Worm (Caenorhabditis elegans) whole organism, L3 larva: Measurements from ENCODE around the gene R06B9.5.

Source experiments
- R02D3.7 ChIP-seq: fragments of 150-350 bp; optimal IDR thresholded peaks from 2 replicates; lab custom pipeline; 2014; ENCODE audit warnings: missing biosample characterization, missing genetic modification characterization
- ZK546.5 ChIP-seq: sonication (generic microtip); optimal IDR thresholded peaks from 2 replicates; lab custom pipeline; 2017; ENCODE audit warnings: missing biosample characterization, missing genetic modification characterization
- aly-2 ChIP-seq: fragments of 150-350 bp; optimal IDR thresholded peaks from 2 replicates; lab custom pipeline; 2014; ENCODE audit warnings: missing biosample characterization, missing genetic modification characterization
- ama-1 ChIP-seq: fragments of 150-350 bp; optimal IDR thresholded peaks from 2 replicates; lab custom pipeline; 2018
- ceh-16 ChIP-seq: sonication (generic microtip); optimal IDR thresholded peaks from 2 replicates; lab custom pipeline; 2017; ENCODE audit warnings: missing biosample characterization, missing genetic modification characterization
- ceh-9 ChIP-seq: sonication (generic microtip); optimal IDR thresholded peaks from 2 replicates; lab custom pipeline; 2018; ENCODE audit warnings: missing biosample characterization, missing genetic modification characterization
- elt-2 ChIP-seq: sonication (generic microtip); optimal IDR thresholded peaks from 2 replicates; lab custom pipeline; 2016; ENCODE audit warnings: missing genetic modification reagents, mild to moderate bottlenecking, missing genetic modification characterization, missing compliant biosample characterization
- elt-3 ChIP-seq, 3 experiments: fragments of 150-350 bp in 1 of 3; sonication (generic microtip) in 2 of 3; optimal IDR thresholded peaks; 2 replicates in 2 of 3; 4 replicates in 1 of 3; lab custom pipeline; 2014 to 2017; ENCODE audit warnings: missing biosample characterization in 3 of 3, missing genetic modification characterization in 3 of 3
- fkh-10 ChIP-seq: sonication (generic microtip); optimal IDR thresholded peaks from 2 replicates; lab custom pipeline; 2017; ENCODE audit warnings: missing biosample characterization, missing genetic modification reagents, missing genetic modification characterization
- fkh-2 ChIP-seq: fragments of 150-350 bp; optimal IDR thresholded peaks from 2 replicates; lab custom pipeline; 2014; ENCODE audit warnings: missing biosample characterization, missing genetic modification reagents, missing genetic modification characterization
- fos-1 ChIP-seq: fragments of 150-350 bp; optimal IDR thresholded peaks from 2 replicates; lab custom pipeline; 2014; ENCODE audit warnings: missing biosample characterization, missing genetic modification characterization
- lin-15B ChIP-seq: fragments of 150-350 bp; optimal IDR thresholded peaks from 2 replicates; lab custom pipeline; 2014; ENCODE audit warnings: missing biosample characterization, missing genetic modification characterization
- lin-39 ChIP-seq: fragments of 150-350 bp; optimal IDR thresholded peaks from 2 replicates; lab custom pipeline; 2018; ENCODE audit warnings: missing biosample characterization, missing genetic modification reagents, missing genetic modification characterization
- mml-1 ChIP-seq: fragments of 150-350 bp; sonication (generic microtip); optimal IDR thresholded peaks from 3 replicates; lab custom pipeline; 2014; ENCODE audit warnings: missing biosample characterization, missing genetic modification characterization
- nhr-237 ChIP-seq: fragments of 150-350 bp; optimal IDR thresholded peaks from 2 replicates; lab custom pipeline; 2014; ENCODE audit warnings: missing biosample characterization, missing genetic modification characterization
- nhr-28 ChIP-seq: fragments of 150-350 bp; optimal IDR thresholded peaks from 2 replicates; lab custom pipeline; 2014; ENCODE audit warnings: missing biosample characterization, missing genetic modification characterization
- nhr-43 ChIP-seq: sonication (generic microtip); optimal IDR thresholded peaks from 2 replicates; lab custom pipeline; 2016; ENCODE audit warnings: mild to moderate bottlenecking, missing genetic modification characterization, missing compliant biosample characterization; ENCODE audit not compliant: poor library complexity, severe bottlenecking
- nhr-67 ChIP-seq: fragments of 150-350 bp; optimal IDR thresholded peaks from 2 replicates; lab custom pipeline; 2014; ENCODE audit warnings: missing biosample characterization, missing genetic modification characterization
- nhr-76 ChIP-seq: fragments of 150-350 bp; sonication (generic microtip); optimal IDR thresholded peaks from 5 replicates; lab custom pipeline; 2014; ENCODE audit warnings: missing biosample characterization, missing genetic modification characterization
- pha-4 ChIP-seq: fragments of 150-350 bp; optimal IDR thresholded peaks from 2 replicates; lab custom pipeline; 2014; ENCODE audit warnings: missing biosample characterization, missing genetic modification reagents, missing genetic modification characterization
- sea-2 ChIP-seq: fragments of 150-350 bp; sonication (generic microtip); optimal IDR thresholded peaks from 4 replicates; lab custom pipeline; 2014; ENCODE audit warnings: missing biosample characterization, missing genetic modification reagents, missing genetic modification characterization
- skn-1 ChIP-seq: fragments of 150-350 bp; optimal IDR thresholded peaks from 2 replicates; lab custom pipeline; 2014; ENCODE audit warnings: missing biosample characterization, missing genetic modification characterization
- snpc-4 ChIP-seq: fragments of 150-350 bp; optimal IDR thresholded peaks from 2 replicates; lab custom pipeline; 2014; ENCODE audit warnings: missing biosample characterization, missing genetic modification characterization
- tbx-2 ChIP-seq: sonication (generic microtip); optimal IDR thresholded peaks from 2 replicates; lab custom pipeline; 2016; ENCODE audit warnings: mild to moderate bottlenecking, missing genetic modification characterization, missing compliant biosample characterization
- unc-62 ChIP-seq: fragments of 150-350 bp; sonication (generic microtip); optimal IDR thresholded peaks from 4 replicates; lab custom pipeline; 2014; ENCODE audit warnings: missing biosample characterization, missing genetic modification reagents, missing genetic modification characterization
- zag-1 ChIP-seq: fragments of 150-350 bp; optimal IDR thresholded peaks from 2 replicates; lab custom pipeline; 2014; ENCODE audit warnings: missing biosample characterization, missing genetic modification characterization
- ztf-11 ChIP-seq: fragments of 150-350 bp; optimal IDR thresholded peaks from 2 replicates; lab custom pipeline; 2014; ENCODE audit warnings: missing biosample characterization, missing genetic modification characterization

R06B9.5 gene

DNA sequence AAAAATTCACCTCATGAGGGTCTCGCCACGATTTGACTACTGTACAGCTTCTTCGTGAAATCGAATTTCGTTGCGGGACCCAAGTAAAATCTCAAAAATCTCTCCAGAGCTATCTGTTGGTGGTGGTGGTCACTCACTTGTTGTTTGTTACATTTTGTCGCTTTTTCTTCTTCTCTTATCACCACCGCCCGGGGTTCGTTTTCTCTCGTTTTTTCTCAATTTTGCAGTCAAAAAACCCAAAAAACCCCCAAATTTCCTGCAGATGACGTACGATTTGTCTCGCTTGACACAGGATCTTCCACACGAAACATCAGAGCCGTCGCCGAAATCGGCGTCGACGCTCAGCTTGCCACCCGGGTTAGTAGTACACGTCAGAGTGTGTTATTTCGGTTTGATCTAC is at the start of gene R06B9.5:
TSS of gene R06B9.5 (plus strand) at position 232 of the 400 bp plus-strand sequence.
- TF ChIP-seq ztf-11 (tag; lab: Kevin White, UChicago) (no peak), aly-2 (tag; lab: Kevin White, UChicago) (no peak), zag-1 (tag; lab: Kevin White, UChicago) (no peak), ama-1 (lab: Kevin White, UChicago) (peak; percentile 10)

DNA sequence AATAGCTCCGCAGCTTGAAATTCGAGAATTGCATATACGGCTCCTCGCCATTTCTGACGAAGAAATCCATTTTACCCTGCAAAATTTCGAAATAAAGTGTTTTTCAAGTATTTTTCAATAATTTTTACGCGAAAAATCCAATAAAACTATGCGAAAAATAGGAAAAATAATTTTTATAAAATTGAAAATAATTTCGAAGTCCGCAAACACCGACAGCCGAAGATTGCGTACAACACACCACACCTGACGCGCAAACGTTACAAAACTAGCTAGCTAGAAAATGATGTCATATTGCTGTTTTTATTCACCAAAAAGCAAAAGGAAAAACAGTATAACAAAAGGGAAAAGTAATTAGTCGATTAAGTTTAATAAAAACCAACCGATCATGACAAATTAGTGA is 41.4 kb upstream of the R06B9.5 start, which contains the start of gene rpoa-1:
TSS of gene rpoa-1 (minus strand) at position 84 of the 400 bp plus-strand sequence.
- TF ChIP-seq lin-15B (tag; lab: Kevin White, UChicago): peak; percentile 2
- peak; percentile 28 for TF ChIP-seq pha-4 (tag; lab: Kevin White, UChicago)
- no peak for TF ChIP-seq unc-62

DNA sequence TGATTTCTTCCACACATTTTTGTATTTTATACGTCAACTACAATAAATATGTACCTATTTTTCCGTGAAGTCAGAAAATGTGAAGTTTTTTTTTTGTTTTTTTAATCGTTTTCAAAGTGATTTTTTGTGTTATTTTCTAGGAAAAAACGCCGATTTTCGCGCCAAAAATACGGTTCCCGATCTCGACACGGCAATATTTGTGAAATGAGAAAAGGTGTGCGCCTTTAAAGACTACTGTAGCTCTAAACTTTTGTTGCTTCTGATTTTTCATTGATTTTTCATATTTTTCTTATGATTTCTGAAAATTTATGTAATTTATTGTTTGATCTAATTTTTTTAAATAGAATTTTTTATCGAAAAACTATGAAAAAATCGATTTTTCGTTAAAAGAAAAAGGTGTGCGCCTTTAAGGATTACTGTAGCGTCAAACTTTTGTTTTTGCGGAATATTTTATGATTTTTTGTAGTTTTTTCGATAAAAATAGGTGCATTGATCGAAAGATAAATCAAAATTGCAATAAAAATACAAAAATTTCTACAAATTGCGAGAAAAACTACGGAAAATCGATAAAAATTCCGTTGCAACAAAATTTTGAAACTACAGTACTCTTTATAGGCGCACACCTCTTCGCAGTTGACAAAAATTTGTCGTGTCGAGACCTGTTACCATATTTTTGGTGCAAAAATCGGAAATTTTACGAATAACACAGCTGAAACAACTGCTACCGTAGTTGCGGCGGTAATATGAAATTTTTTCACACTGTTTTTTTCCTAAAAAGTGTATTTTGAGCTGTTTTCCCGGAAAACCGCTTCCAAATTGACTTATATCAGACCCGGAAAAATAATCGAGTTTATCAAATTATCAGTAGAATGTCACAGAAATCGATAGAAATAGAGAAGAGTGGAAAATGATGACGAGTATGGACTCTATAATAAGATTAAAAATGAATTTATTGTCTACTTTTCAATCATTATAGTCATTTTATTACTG is 40.5 kb upstream of the R06B9.5 start, which contains the start of gene kqt-3:
TSS of gene kqt-3 (plus strand) at position 940 of the 990 bp plus-strand sequence.
- TF ChIP-seq pha-4 (tag; lab: Kevin White, UChicago) (no peak), elt-2 (tag; lab: Kevin White, UChicago) (peak; percentile 12)

DNA sequence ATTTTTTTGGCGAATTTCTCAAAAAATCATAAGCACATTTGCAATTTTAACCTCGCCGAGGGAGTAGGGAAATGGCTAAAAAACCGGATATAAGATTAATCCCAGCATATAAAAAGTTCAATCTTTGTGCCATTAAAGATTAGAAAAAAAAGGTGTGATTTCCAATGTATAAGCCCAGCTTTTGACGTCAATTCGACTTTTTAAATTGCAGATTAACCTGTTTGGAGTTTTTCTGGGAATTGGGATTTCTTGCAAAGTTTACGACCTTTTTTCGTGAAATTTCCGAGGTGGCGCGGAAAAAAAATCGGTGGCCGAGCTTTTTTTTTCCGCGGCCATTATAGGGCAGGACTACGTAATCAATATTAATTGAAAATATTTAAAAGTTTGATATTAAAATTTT is 38.4 kb upstream of the R06B9.5 start:
- no peak for TF ChIP-seq nhr-76 (tag; lab: Kevin White, UChicago)
- TF ChIP-seq pha-4 (tag; lab: Kevin White, UChicago): no peak
- TF ChIP-seq elt-3 (tag; optimal IDR thresholded peaks at IDR 0.05; lab: Kevin White, UChicago): no peak
- TF ChIP-seq mml-1: no peak

DNA sequence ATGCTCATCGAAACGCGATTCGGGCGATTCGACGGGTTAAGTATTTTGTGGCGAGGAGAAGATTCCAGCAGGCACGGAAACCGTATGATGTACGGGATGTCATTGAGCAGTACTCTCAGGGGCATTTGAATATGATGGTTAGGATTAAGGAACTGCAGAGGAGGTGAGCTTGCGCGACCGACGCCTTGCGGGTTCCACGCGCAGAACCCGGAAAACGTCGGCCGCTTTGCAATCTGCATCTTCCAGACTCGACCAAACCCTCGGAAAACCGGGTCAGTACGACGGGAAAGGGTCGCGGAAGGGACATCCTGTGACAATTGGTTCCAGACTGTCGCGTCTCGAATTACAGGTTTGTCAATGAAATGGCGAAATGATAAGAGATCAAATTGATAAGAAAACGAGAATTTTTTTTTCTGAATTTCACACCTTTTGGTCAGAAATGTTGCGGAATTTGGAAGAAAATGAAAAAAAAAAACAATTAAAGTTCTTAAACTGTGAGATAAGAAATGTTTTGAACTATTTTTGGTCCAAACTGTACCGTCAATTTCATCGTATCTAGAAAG is 24.5 kb upstream of the R06B9.5 start:
- TF ChIP-seq zag-1 (tag; lab: Kevin White, UChicago) (no peak), nhr-28 (tag; lab: Kevin White, UChicago) (no peak), fos-1 (tag; lab: Kevin White, UChicago) (no peak), fkh-10 (GFP tag; lab: Kevin White, UChicago) (no peak), elt-2 (tag; lab: Kevin White, UChicago) (peak; percentile 66)
- TF ChIP-seq, all 47 proteins: peak for 1

DNA sequence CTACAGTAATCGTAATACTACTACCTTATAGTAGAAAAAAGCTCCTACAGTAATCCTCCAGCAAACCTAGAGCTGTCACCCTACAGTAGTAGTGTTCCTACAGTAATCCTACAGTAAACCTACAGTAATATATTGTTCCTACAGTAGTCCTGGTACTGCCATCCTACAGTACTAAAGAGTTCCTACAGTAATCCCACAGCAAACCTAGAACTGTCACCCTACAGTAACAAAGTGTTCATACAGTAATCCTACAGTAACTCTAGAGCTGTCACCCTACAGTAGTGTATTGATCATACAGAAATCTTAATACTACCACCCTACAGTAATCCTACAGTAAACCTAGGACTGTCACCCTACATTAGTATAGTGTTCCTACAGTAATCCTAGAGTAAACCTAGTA is 22.9 kb upstream of the R06B9.5 start:
- TF ChIP-seq ceh-16: no peak
- no peak for TF ChIP-seq skn-1 (tag; lab: Kevin White, UChicago)
- no peak for TF ChIP-seq nhr-76 (tag; lab: Kevin White, UChicago)
- no peak for TF ChIP-seq ZK546.5 (tag; lab: Kevin White, UChicago)
- no peak for TF ChIP-seq fkh-2 (tag; lab: Kevin White, UChicago)
- TF ChIP-seq nhr-28 (tag; lab: Kevin White, UChicago): no peak
- TF ChIP-seq tbx-2 (tag; lab: Kevin White, UChicago): no peak
- no peak for TF ChIP-seq fos-1 (tag; lab: Kevin White, UChicago)
- TF ChIP-seq nhr-67 (tag; lab: Kevin White, UChicago): no peak
- no peak for TF ChIP-seq R02D3.7
- TF ChIP-seq pha-4 (tag; lab: Kevin White, UChicago): no peak
- no peak for TF ChIP-seq lin-39 (tag; lab: Kevin White, UChicago)
- no peak for TF ChIP-seq zag-1 (tag; lab: Kevin White, UChicago)
- no peak for TF ChIP-seq nhr-43 (tag; lab: Kevin White, UChicago)
- TF ChIP-seq snpc-4 (tag; lab: Kevin White, UChicago): no peak
- no peak for TF ChIP-seq sea-2 (GFP tag; lab: Kevin White, UChicago)
- no peak for TF ChIP-seq nhr-237 (tag; lab: Kevin White, UChicago)
- no peak for TF ChIP-seq ceh-9 (tag; lab: Kevin White, UChicago)
- TF ChIP-seq elt-3 (tag; optimal IDR thresholded peaks at IDR 0.05; lab: Kevin White, UChicago): no peak
- no peak for TF ChIP-seq lin-15B (tag; lab: Kevin White, UChicago)
- TF ChIP-seq, all 47 proteins: peak for 0
